Fruit fly (Drosophila melanogaster) whole organism, embryonic: ENCODE results near the gene CG17202.

Source experiments
- Asciz ChIP-seq: fragments of 200-800 bp; sonication (Bioruptor generic); optimal IDR thresholded peaks from 2 replicates; lab custom pipeline; 2017; ENCODE audit warnings: missing biosample characterization, mild to moderate bottlenecking, missing genetic modification characterization, missing genetic modification reagents
- B-H1 ChIP-seq: fragments of 200-800 bp; sonication (Bioruptor generic); IDR thresholded peaks from 3 replicates; pipeline ENCODE4 v1.3.6; 2022; ENCODE audit warnings: missing biosample characterization, missing genetic modification characterization
- CG10267 ChIP-seq: fragments of 200-800 bp; sonication (Bioruptor generic); optimal IDR thresholded peaks from 2 replicates; lab custom pipeline; 2018; ENCODE audit warnings: missing biosample characterization, mild to moderate bottlenecking, missing genetic modification characterization, moderate library complexity
- CG10431 ChIP-seq: fragments of 200-800 bp; sonication (Bioruptor generic); optimal IDR thresholded peaks from 3 replicates; lab custom pipeline; 2018; ENCODE audit warnings: missing biosample characterization, mild to moderate bottlenecking, missing genetic modification characterization
- CG10543 ChIP-seq: fragments of 200-800 bp; sonication (Bioruptor generic); optimal IDR thresholded peaks from 3 replicates; lab custom pipeline; 2017; ENCODE audit warnings: missing biosample characterization, mild to moderate bottlenecking, missing genetic modification characterization, moderate library complexity
- CG10959 ChIP-seq: fragments of 200-800 bp; sonication (Bioruptor generic); IDR thresholded peaks from 2 replicates; pipeline ENCODE4 v1.3.6; 2022; ENCODE audit warnings: missing biosample characterization, missing genetic modification characterization
- CG1233 ChIP-seq: fragments of 200-800 bp; sonication (Bioruptor generic); optimal IDR thresholded peaks from 4 replicates; lab custom pipeline; 2018; ENCODE audit warnings: missing biosample characterization, mild to moderate bottlenecking, missing genetic modification characterization
- CG13296 ChIP-seq: fragments of 200-800 bp; sonication (Bioruptor generic); optimal IDR thresholded peaks from 3 replicates; lab custom pipeline; 2018; ENCODE audit warnings: missing biosample characterization, mild to moderate bottlenecking, missing genetic modification characterization
- CG13624 ChIP-seq: fragments of 200-800 bp; sonication (Bioruptor generic); optimal IDR thresholded peaks from 2 replicates; lab custom pipeline; 2016; ENCODE audit warnings: missing biosample characterization, missing genetic modification characterization
- CG14667 ChIP-seq: fragments of 200-800 bp; sonication (Bioruptor generic); IDR thresholded peaks from 2 replicates; pipeline ENCODE4 v1.3.6; 2022; ENCODE audit warnings: missing biosample characterization, missing genetic modification characterization
- CG17359 ChIP-seq: fragments of 200-800 bp; sonication (Bioruptor generic); optimal IDR thresholded peaks from 3 replicates; lab custom pipeline; 2018; ENCODE audit warnings: missing biosample characterization, mild to moderate bottlenecking, missing genetic modification characterization, moderate library complexity
- CG18476 ChIP-seq: fragments of 200-800 bp; sonication (Bioruptor generic); optimal IDR thresholded peaks from 2 replicates; lab custom pipeline; 2016; ENCODE audit warnings: missing biosample characterization, mild to moderate bottlenecking, missing genetic modification characterization
- CG2120 ChIP-seq: fragments of 200-800 bp; sonication (Bioruptor generic); optimal IDR thresholded peaks from 3 replicates; lab custom pipeline; 2016; ENCODE audit warnings: missing biosample characterization, missing genetic modification characterization
- CG2678 ChIP-seq: fragments of 200-800 bp; sonication (Bioruptor generic); optimal IDR thresholded peaks from 3 replicates; lab custom pipeline; 2019; ENCODE audit warnings: missing biosample characterization, mild to moderate bottlenecking, missing genetic modification characterization, moderate library complexity
- CG2875 ChIP-seq: fragments of 200-800 bp; sonication (Bioruptor generic); optimal IDR thresholded peaks from 2 replicates; lab custom pipeline; 2017; ENCODE audit warnings: missing biosample characterization, mild to moderate bottlenecking, missing genetic modification characterization, missing genetic modification reagents
- CG43689 ChIP-seq: fragments of 200-800 bp; sonication (Bioruptor generic); IDR thresholded peaks from 2 replicates; pipeline ENCODE4 v1.3.6; 2022; ENCODE audit warnings: missing biosample characterization, missing genetic modification characterization
- CG4404 ChIP-seq: fragments of 200-800 bp; sonication (Bioruptor generic); IDR thresholded peaks from 2 replicates; pipeline ENCODE4 v1.3.6; 2022; ENCODE audit warnings: missing biosample characterization, missing genetic modification characterization
- CG4707 ChIP-seq: fragments of 200-800 bp; sonication (Bioruptor generic); optimal IDR thresholded peaks from 2 replicates; lab custom pipeline; 2018; ENCODE audit warnings: missing biosample characterization, mild to moderate bottlenecking, missing genetic modification characterization, moderate library complexity
- CG4854 ChIP-seq: fragments of 200-800 bp; sonication (Bioruptor generic); optimal IDR thresholded peaks from 2 replicates; lab custom pipeline; 2016; ENCODE audit warnings: missing biosample characterization, missing genetic modification characterization, inconsistent platforms
- CG5953 ChIP-seq: fragments of 200-800 bp; sonication (Bioruptor generic); IDR thresholded peaks from 2 replicates; pipeline ENCODE4 v1.3.6; 2022; ENCODE audit warnings: missing biosample characterization, missing genetic modification characterization
- CG8924 ChIP-seq: fragments of 200-800 bp; optimal IDR thresholded peaks from 3 replicates; lab custom pipeline; 2019; ENCODE audit warnings: missing biosample characterization, mild to moderate bottlenecking, missing genetic modification characterization, moderate library complexity
- CG9797 ChIP-seq: fragments of 200-800 bp; sonication (Bioruptor generic); optimal IDR thresholded peaks from 3 replicates; lab custom pipeline; 2018; ENCODE audit warnings: missing biosample characterization, mild to moderate bottlenecking, missing genetic modification characterization
- CG9932 ChIP-seq: fragments of 200-800 bp; sonication (Bioruptor generic); IDR thresholded peaks from 2 replicates; pipeline ENCODE4 v1.3.6; 2022; ENCODE audit warnings: missing biosample characterization, missing genetic modification characterization
- Dll ChIP-seq: fragments of 200-800 bp; sonication (Bioruptor generic); IDR thresholded peaks from 4 replicates; pipeline ENCODE4 v1.3.6; 2022; ENCODE audit warnings: missing biosample characterization, missing genetic modification characterization; ENCODE audit not compliant: partially characterized antibody
- Doc2 ChIP-seq: fragments of 200-800 bp; sonication (Bioruptor generic); IDR thresholded peaks from 2 replicates; pipeline ENCODE4 v1.3.6; 2022; ENCODE audit warnings: missing biosample characterization, missing genetic modification characterization
- Eip74EF ChIP-seq, 2 experiments: fragments of 200-800 bp in 1 of 2; fragments of >200 bp in 1 of 2; sonication (Bioruptor generic) in 1 of 2; optimal IDR thresholded peaks; 2 replicates each; lab custom pipeline; 2017 to 2019; ENCODE audit warnings: missing biosample characterization in 2 of 2, missing genetic modification characterization in 2 of 2, mild to moderate bottlenecking in 1 of 2, moderate library complexity in 1 of 2
- HmgZ ChIP-seq: fragments of 200-800 bp; sonication (Bioruptor generic); optimal IDR thresholded peaks from 2 replicates; lab custom pipeline; 2018; ENCODE audit warnings: missing biosample characterization, mild to moderate bottlenecking, missing genetic modification characterization
- Meics ChIP-seq: fragments of 200-800 bp; sonication (Bioruptor generic); optimal IDR thresholded peaks from 2 replicates; lab custom pipeline; 2017; ENCODE audit warnings: missing biosample characterization, mild to moderate bottlenecking, missing genetic modification characterization
- Nf-YB ChIP-seq: fragments of 200-800 bp; sonication (Bioruptor generic); optimal IDR thresholded peaks from 3 replicates; lab custom pipeline; 2019; ENCODE audit warnings: missing biosample characterization, mild to moderate bottlenecking, missing genetic modification characterization, moderate library complexity
- Oli ChIP-seq: fragments of 200-800 bp; sonication (Bioruptor generic); optimal IDR thresholded peaks from 2 replicates; lab custom pipeline; 2018; ENCODE audit warnings: missing biosample characterization, mild to moderate bottlenecking, missing genetic modification characterization, moderate library complexity
- Optix ChIP-seq: fragments of 200-800 bp; sonication (Bioruptor generic); IDR thresholded peaks from 3 replicates; pipeline ENCODE4 v1.3.6; 2022; ENCODE audit warnings: missing biosample characterization, missing genetic modification characterization
- Ravus ChIP-seq: fragments of 200-800 bp; sonication (Bioruptor generic); IDR thresholded peaks from 2 replicates; pipeline ENCODE4 v1.3.6; 2022; ENCODE audit warnings: missing biosample characterization, missing genetic modification characterization
- Taf1 ChIP-seq: fragments of 200-800 bp; sonication (Bioruptor generic); IDR thresholded peaks from 2 replicates; pipeline ENCODE4 v1.3.6; 2022; ENCODE audit warnings: missing biosample characterization, missing genetic modification characterization
- abd-A ChIP-seq: fragments of 200-800 bp; sonication (Bioruptor generic); optimal IDR thresholded peaks from 3 replicates; lab custom pipeline; 2019; ENCODE audit warnings: missing biosample characterization, mild to moderate bottlenecking, missing genetic modification characterization, moderate library complexity
- ase ChIP-seq: fragments of 200-800 bp; sonication (Bioruptor generic); IDR thresholded peaks from 3 replicates; pipeline ENCODE4 v1.3.6; 2022; ENCODE audit warnings: missing biosample characterization, missing genetic modification characterization
- bcd ChIP-seq: fragments of 200-800 bp; sonication (Bioruptor generic); optimal IDR thresholded peaks from 2 replicates; lab custom pipeline; 2017; ENCODE audit warnings: missing biosample characterization, mild to moderate bottlenecking, missing genetic modification characterization
- dati ChIP-seq: fragments of 200-800 bp; sonication (Bioruptor generic); IDR thresholded peaks from 2 replicates; pipeline ENCODE4 v1.3.6; 2022; ENCODE audit warnings: missing biosample characterization, missing genetic modification characterization
- eve ChIP-seq, 2 experiments: fragments of >200 bp; optimal IDR thresholded peaks; 2 replicates each; lab custom pipeline; 2017; ENCODE audit warnings: missing biosample characterization in 2 of 2, missing genetic modification characterization in 2 of 2
- ewg ChIP-seq: fragments of 200-800 bp; sonication (Bioruptor generic); optimal IDR thresholded peaks from 3 replicates; lab custom pipeline; 2017; ENCODE audit warnings: mild to moderate bottlenecking, missing biosample characterization, missing genetic modification reagents, missing genetic modification characterization
- fd3F ChIP-seq: fragments of 200-800 bp; sonication (Bioruptor generic); optimal IDR thresholded peaks from 2 replicates; lab custom pipeline; 2018; ENCODE audit warnings: missing biosample characterization, mild to moderate bottlenecking, missing genetic modification characterization, moderate library complexity
- hbn ChIP-seq: fragments of 200-800 bp; sonication (Bioruptor generic); IDR thresholded peaks from 2 replicates; pipeline ENCODE4 v1.3.6; 2022; ENCODE audit warnings: missing biosample characterization, missing genetic modification characterization; ENCODE audit not compliant: partially characterized antibody
- insv ChIP-seq, 2 experiments: fragments of 200-800 bp; sonication (Bioruptor generic); optimal IDR thresholded peaks; 3 replicates each; lab custom pipeline; 2016 to 2018; ENCODE audit warnings: missing biosample characterization in 2 of 2, missing genetic modification characterization in 2 of 2
- inv ChIP-seq: fragments of 200-800 bp; sonication (Bioruptor generic); IDR thresholded peaks from 2 replicates; pipeline ENCODE4 v1.3.6; 2022; ENCODE audit warnings: missing biosample characterization, missing genetic modification characterization; ENCODE audit not compliant: partially characterized antibody
- klu ChIP-seq: fragments of 200-800 bp; sonication (Bioruptor generic); IDR thresholded peaks from 2 replicates; pipeline ENCODE4 v1.3.6; 2022; ENCODE audit warnings: missing biosample characterization, missing genetic modification characterization
- rib ChIP-seq: fragments of 200-800 bp; sonication (Bioruptor generic); IDR thresholded peaks from 2 replicates; pipeline ENCODE4 v1.3.6; 2022; ENCODE audit warnings: missing biosample characterization, missing genetic modification characterization
- sens-2 ChIP-seq: fragments of 200-800 bp; sonication (Bioruptor generic); IDR thresholded peaks from 2 replicates; pipeline ENCODE4 v1.3.6; 2022; ENCODE audit warnings: missing biosample characterization, missing genetic modification characterization
- seq ChIP-seq: fragments of 200-800 bp; sonication (Bioruptor generic); IDR thresholded peaks from 2 replicates; pipeline ENCODE4 v1.3.6; 2022; ENCODE audit warnings: missing biosample characterization, missing genetic modification characterization
- slou ChIP-seq: fragments of 200-800 bp; sonication (Bioruptor generic); optimal IDR thresholded peaks from 3 replicates; lab custom pipeline; 2016; ENCODE audit warnings: missing biosample characterization, missing genetic modification characterization
- sna ChIP-seq: fragments of 200-800 bp; sonication (Bioruptor generic); IDR thresholded peaks from 2 replicates; pipeline ENCODE4 v1.3.6; 2022; ENCODE audit warnings: missing biosample characterization, missing genetic modification characterization; ENCODE audit not compliant: partially characterized antibody
- sqz ChIP-seq: fragments of 200-800 bp; sonication (Bioruptor generic); optimal IDR thresholded peaks from 3 replicates; lab custom pipeline; 2018; ENCODE audit warnings: missing biosample characterization, mild to moderate bottlenecking, missing genetic modification characterization

The CG17202 gene

DNA sequence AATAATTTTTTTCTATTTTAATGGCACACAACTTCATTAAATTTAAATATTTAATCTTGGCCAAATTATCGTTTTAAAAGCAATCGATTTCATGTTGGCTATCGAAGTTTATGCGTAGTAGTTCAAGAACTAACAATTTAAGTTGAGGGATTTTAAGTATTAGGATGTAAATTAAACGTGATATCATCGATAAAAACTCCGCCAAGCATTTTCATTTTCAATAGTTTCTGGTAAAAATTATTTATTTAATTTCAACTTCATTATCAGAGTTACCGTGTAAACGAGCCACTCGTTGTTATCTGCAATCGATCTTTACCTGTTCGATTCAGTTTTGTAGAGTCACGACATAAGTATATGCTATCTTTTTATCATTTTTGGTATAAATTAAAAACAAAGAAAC, 19.6 kb upstream of the CG17202 start (continued):
- TF ChIP-seq Nf-YB (GFP tag; lab: Kevin White, UChicago) (peak; percentile 89), bcd (GFP tag; lab: Kevin White, UChicago) (peak; percentile 97), CG9797 (peak; percentile 41), CG13624 (GFP tag; lab: Kevin White, UChicago) (peak; percentile 96), slou (GFP tag; lab: Kevin White, UChicago) (peak; percentile 86), CG9932 (GFP tag; lab: Robert Waterston, UW) (no peak; the same call in 1 of the 2 replicates), Oli (tag; lab: Kevin White, UChicago) (peak; percentile 97), sqz (GFP tag; lab: Kevin White, UChicago) (peak; percentile 99), Taf1 (peak; percentile 92), CG14667 (peak; percentile 84), insv (GFP tag; optimal IDR thresholded peaks at IDR 0.05; lab: Kevin White, UChicago) (peak; percentile 22 to 79), Asciz (GFP tag; lab: Kevin White, UChicago) (peak; percentile 98), CG8924 (tag; lab: Kevin White, UChicago) (peak; percentile 99), eve (GFP tag; optimal IDR thresholded peaks at IDR 0.05; lab: Kevin White, UChicago) (no peak), Ravus (GFP tag; lab: Robert Waterston, UW) (peak; percentile 86), sna (GFP tag; lab: Robert Waterston, UW) (no peak), Meics (GFP tag; lab: Kevin White, UChicago) (peak; percentile 99), fd3F (GFP tag; lab: Kevin White, UChicago) (peak; percentile 95), seq (peak; percentile 97), CG2120 (peak; percentile 95), CG4707 (GFP tag; lab: Kevin White, UChicago) (peak; percentile 94), Eip74EF (GFP tag; optimal IDR thresholded peaks at IDR 0.05; lab: Kevin White, UChicago) (peak in 1 of 2 experiments; percentile 98), CG5953 (peak; percentile 94), Dll (peak; percentile 72), CG4854 (peak; percentile 99), CG10543 (peak; percentile 100), ewg (GFP tag; lab: Kevin White, UChicago) (peak; percentile 90), sens-2 (GFP tag; lab: Robert Waterston, UW) (peak; percentile 97), Optix (GFP tag; lab: Robert Waterston, UW) (peak; percentile 86), CG10959 (peak; percentile 96), dati (GFP tag; lab: Robert Waterston, UW) (peak; percentile 90), hbn (GFP tag; lab: Robert Waterston, UW) (peak; percentile 36; the same call in 1 of the 2 replicates), CG43689 (peak; percentile 88), CG4404 (GFP tag; lab: Robert Waterston, UW) (peak; percentile 80), B-H1 (peak; percentile 93; the same call in 2 of the 3 replicates), CG17359 (tag; lab: Kevin White, UChicago) (peak; percentile 98), CG2875 (peak; percentile 94), inv (GFP tag; lab: Robert Waterston, UW) (no peak), CG1233 (peak; percentile 98), HmgZ (tag; lab: Kevin White, UChicago) (peak; percentile 98), ase (GFP tag; lab: Robert Waterston, UW) (peak; percentile 94), CG2678 (tag; lab: Kevin White, UChicago) (peak; percentile 99), CG13296 (peak; percentile 99), Doc2 (GFP tag; lab: Robert Waterston, UW) (no peak), rib (peak; percentile 86), abd-A (tag; lab: Kevin White, UChicago) (no peak), CG10431 (GFP tag; lab: Kevin White, UChicago) (peak; percentile 93), CG18476 (GFP tag; lab: Kevin White, UChicago) (peak; percentile 100), CG10267 (tag; lab: Kevin White, UChicago) (peak; percentile 100), klu (GFP tag; lab: Robert Waterston, UW) (peak; percentile 86)
